Worm (Caenorhabditis elegans) whole organism, midembryonic: ENCODE data around the gene abcf-1.

Source experiments
- T22C8.4 ChIP-seq: fragments of 200-800 bp; sonication (Bioruptor generic); IDR thresholded peaks from 2 replicates; pipeline ENCODE4 v1.3.6; 2022; ENCODE audit warnings: missing genetic modification characterization, missing compliant biosample characterization
- cog-1 ChIP-seq: sonication (generic microtip); optimal IDR thresholded peaks from 2 replicates; lab custom pipeline; 2016; ENCODE audit warnings: missing genetic modification characterization, missing compliant biosample characterization
- flt-1 ChIP-seq: fragments of 200-800 bp; sonication (Bioruptor generic); IDR thresholded peaks from 2 replicates; pipeline ENCODE4 v1.3.6; 2022; ENCODE audit warnings: missing genetic modification characterization, missing compliant biosample characterization
- klf-2 ChIP-seq: fragments of 200-800 bp; sonication (Bioruptor generic); conservative IDR thresholded peaks from 2 replicates; pipeline ENCODE4 v1.3.6; 2022; ENCODE audit warnings: missing genetic modification reagents, missing genetic modification characterization, missing compliant biosample characterization
- med-1 ChIP-seq: sonication (generic microtip); optimal IDR thresholded peaks from 2 replicates; lab custom pipeline; 2017; ENCODE audit warnings: missing genetic modification characterization, mild to moderate bottlenecking, missing compliant biosample characterization, antibody characterized with exemption, missing genetic modification reagents; ENCODE audit not compliant: insufficient read depth
- ref-1 ChIP-seq: fragments of 200-800 bp; sonication (Bioruptor generic); conservative IDR thresholded peaks from 2 replicates; pipeline ENCODE4 v1.3.6; 2022; ENCODE audit warnings: missing genetic modification reagents, missing genetic modification characterization, missing compliant biosample characterization
- tab-1 ChIP-seq: fragments of 200-800 bp; sonication (Bioruptor generic); IDR thresholded peaks from 2 replicates; pipeline ENCODE4 v1.3.6; 2022; ENCODE audit warnings: missing genetic modification characterization, missing compliant biosample characterization
- ztf-23 ChIP-seq: fragments of 200-800 bp; sonication (Bioruptor generic); IDR thresholded peaks from 2 replicates; pipeline ENCODE4 v1.3.6; 2022; ENCODE audit warnings: missing genetic modification reagents, missing genetic modification characterization, missing compliant biosample characterization
- ztf-29 ChIP-seq: fragments of 200-800 bp; sonication (Bioruptor generic); IDR thresholded peaks from 2 replicates; pipeline ENCODE4 v1.3.6; 2022; ENCODE audit warnings: missing genetic modification reagents, missing genetic modification characterization, missing compliant biosample characterization

abcf-1 gene

DNA sequence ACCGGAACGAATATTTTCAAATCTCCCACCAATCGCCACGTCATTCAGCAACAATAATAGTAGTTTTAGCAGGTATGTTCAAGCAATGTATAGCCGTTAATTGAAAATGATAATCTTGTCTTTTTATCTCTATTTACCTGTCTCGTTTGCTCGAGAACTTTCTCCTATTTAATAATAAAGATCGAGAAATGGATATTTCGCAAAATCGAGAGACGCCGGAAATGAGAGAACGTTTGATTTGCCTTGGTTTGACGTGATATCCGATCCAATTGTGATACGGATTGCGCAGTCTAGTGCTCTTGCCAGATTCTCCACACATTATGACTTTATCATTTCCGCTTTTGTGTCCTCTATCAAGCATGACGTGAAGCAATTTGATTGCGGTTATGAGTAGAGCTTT, 10.7 kb upstream of the abcf-1 start:
- TF ChIP-seq tab-1 (GFP tag; lab: Robert Waterston, UW) (no peak), flt-1 (GFP tag; lab: Robert Waterston, UW) (no peak), ref-1 (GFP tag; lab: Robert Waterston, UW) (no peak), T22C8.4 (GFP tag; lab: Robert Waterston, UW) (no peak), ztf-29 (GFP tag; lab: Robert Waterston, UW) (no peak), ztf-23 (GFP tag; lab: Robert Waterston, UW) (no peak), klf-2 (no peak)

ce11 chrV:12773222-12773621, 10.0 kb upstream of the abcf-1 start, which contains the start of gene ZC455.1:
Gene ZC455.1, plus strand, starts transcription at chrV:12773522.
- TF ChIP-seq ztf-29 (GFP tag; lab: Robert Waterston, UW) (no peak), flt-1 (GFP tag; lab: Robert Waterston, UW) (no peak), cog-1 (tag; lab: Kevin White, UChicago) (no peak), ref-1 (GFP tag; lab: Robert Waterston, UW) (no peak), med-1 (GFP tag; lab: Kevin White, UChicago) (no peak), klf-2 (no peak), tab-1 (GFP tag; lab: Robert Waterston, UW) (no peak), T22C8.4 (GFP tag; lab: Robert Waterston, UW) (no peak), ztf-23 (GFP tag; lab: Robert Waterston, UW) (no peak)

DNA sequence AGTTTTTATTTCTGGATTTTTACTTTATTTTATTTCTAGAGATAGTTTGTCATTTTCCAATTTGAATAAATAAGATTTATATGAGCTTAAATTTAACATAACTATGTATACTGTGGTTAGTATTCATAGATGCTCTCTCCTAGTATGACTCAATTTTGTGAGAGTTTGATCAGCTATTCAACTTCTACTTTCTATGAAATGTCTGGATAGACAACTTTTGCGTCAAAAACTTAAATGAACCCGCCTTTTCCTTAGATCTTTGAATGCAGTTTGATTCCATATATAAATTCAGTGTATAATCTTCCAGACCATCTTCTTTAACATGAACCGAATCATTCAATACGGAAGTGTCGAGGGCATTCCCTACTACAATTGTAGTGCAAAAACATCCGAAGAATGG, 5.8 kb upstream of the abcf-1 start, which contains the start of gene srt-43:
TSS of gene srt-43 (plus strand) at position 301 of the 400 bp plus-strand sequence.
- TF ChIP-seq ref-1 (GFP tag; lab: Robert Waterston, UW) (no peak), tab-1 (GFP tag; lab: Robert Waterston, UW) (no peak), klf-2 (no peak), ztf-23 (GFP tag; lab: Robert Waterston, UW) (no peak), flt-1 (GFP tag; lab: Robert Waterston, UW) (no peak), med-1 (GFP tag; lab: Kevin White, UChicago) (no peak), cog-1 (tag; lab: Kevin White, UChicago) (no peak), T22C8.4 (GFP tag; lab: Robert Waterston, UW) (no peak), ztf-29 (GFP tag; lab: Robert Waterston, UW) (no peak)

DNA sequence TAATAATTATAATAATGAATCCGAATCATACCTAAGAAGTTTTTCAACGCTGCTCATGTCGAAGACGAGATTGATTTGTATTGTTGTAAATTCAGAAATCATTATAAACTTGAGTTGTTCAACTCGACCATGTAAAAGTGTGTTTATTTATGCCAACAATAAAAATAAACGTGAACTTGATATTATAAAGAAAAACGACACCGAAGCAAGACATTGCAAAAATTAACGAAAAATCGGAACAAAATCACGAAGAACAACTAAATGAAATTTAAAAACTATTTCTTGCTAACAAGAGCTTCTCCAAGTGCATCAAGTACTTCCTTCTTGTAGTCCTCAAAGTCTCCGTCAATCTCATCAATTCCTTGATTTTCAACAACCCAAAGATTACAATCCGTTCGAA, 2.3 kb downstream of the abcf-1 start, which contains the start of gene F18E2.15:
TSS of gene F18E2.15 (minus strand) at position 101 of the 400 bp plus-strand sequence.
- no peak for TF ChIP-seq ref-1 (GFP tag; lab: Robert Waterston, UW)

DNA sequence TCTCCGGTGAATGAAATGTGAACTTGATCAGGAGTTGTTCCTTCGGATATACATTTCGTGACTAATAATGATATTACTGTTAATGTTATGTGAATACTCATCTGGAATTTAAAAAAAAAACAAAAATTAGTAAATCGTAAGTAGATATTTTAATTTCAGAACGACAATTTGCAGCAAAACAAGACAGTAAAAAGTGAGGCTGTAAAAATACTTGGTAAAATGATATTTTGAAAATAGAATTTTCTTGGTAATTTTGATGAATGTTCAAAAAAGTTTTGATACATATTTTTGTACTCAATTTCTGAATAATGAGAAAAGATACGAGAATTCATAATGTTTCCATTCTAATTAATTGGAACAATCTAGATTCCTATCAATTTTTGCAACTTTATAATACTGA, 3.5 kb downstream of the abcf-1 start, which contains the start of gene papl-1:
TSS of gene papl-1 (minus strand) at position 101 of the 400 bp plus-strand sequence.
- TF ChIP-seq flt-1 (GFP tag; lab: Robert Waterston, UW) (no peak), ref-1 (GFP tag; lab: Robert Waterston, UW) (no peak), klf-2 (no peak), ztf-29 (GFP tag; lab: Robert Waterston, UW) (no peak), med-1 (GFP tag; lab: Kevin White, UChicago) (no peak), cog-1 (tag; lab: Kevin White, UChicago) (no peak), tab-1 (GFP tag; lab: Robert Waterston, UW) (no peak), T22C8.4 (GFP tag; lab: Robert Waterston, UW) (no peak), ztf-23 (GFP tag; lab: Robert Waterston, UW) (no peak)

DNA sequence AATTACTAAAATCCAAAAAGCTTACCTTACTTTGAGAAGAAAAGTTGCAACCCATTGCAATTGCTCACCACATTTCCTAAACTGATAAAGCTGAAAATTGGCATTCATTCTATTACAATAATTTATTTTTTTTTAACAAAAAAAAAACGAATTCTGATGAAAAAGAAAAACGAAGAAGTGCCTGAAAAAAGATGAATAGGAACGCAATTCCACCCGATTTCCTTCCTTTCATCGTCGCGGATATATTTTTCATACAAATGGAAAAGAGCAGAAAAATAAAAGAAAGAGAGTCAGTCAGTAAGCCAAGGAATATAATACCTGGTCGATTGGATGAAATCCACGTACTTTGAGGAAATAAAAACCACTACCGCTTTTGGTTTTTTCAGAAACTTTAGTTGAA, 8.3 kb downstream of the abcf-1 start, which contains the start of gene gpa-13:
TSS of gene gpa-13 (minus strand) at position 101 of the 400 bp plus-strand sequence.
- TF ChIP-seq ref-1 (GFP tag; lab: Robert Waterston, UW) (no peak), klf-2 (no peak), T22C8.4 (GFP tag; lab: Robert Waterston, UW) (no peak), ztf-29 (GFP tag; lab: Robert Waterston, UW) (no peak), cog-1 (tag; lab: Kevin White, UChicago) (no peak), flt-1 (GFP tag; lab: Robert Waterston, UW) (no peak)

- TF ChIP-seq flt-1 (GFP tag; lab: Robert Waterston, UW) (no peak), ztf-23 (GFP tag; lab: Robert Waterston, UW) (no peak), tab-1 (GFP tag; lab: Robert Waterston, UW) (no peak), ref-1 (GFP tag; lab: Robert Waterston, UW) (no peak), med-1 (GFP tag; lab: Kevin White, UChicago) (no peak), T22C8.4 (GFP tag; lab: Robert Waterston, UW) (no peak), cog-1 (tag; lab: Kevin White, UChicago) (no peak), ztf-29 (GFP tag; lab: Robert Waterston, UW) (no peak), klf-2 (no peak)
These were observed 10.8 kb downstream of the abcf-1 start, which contains the start of gene C15C8.8 for ce11 chrV:12752407-12752806. Gene C15C8.8, minus strand, starts transcription at chrV:12752507.

- TF ChIP-seq flt-1 (GFP tag; lab: Robert Waterston, UW) (no peak), cog-1 (tag; lab: Kevin White, UChicago) (no peak), med-1 (GFP tag; lab: Kevin White, UChicago) (no peak), ztf-29 (GFP tag; lab: Robert Waterston, UW) (no peak), T22C8.4 (GFP tag; lab: Robert Waterston, UW) (no peak), ztf-23 (GFP tag; lab: Robert Waterston, UW) (no peak)
These were observed 11.6 kb downstream of the abcf-1 start, which contains the start of gene C15C8.6 for ce11 chrV:12751495-12752050. Gene C15C8.6, minus strand, starts transcription at chrV:12751545.

DNA sequence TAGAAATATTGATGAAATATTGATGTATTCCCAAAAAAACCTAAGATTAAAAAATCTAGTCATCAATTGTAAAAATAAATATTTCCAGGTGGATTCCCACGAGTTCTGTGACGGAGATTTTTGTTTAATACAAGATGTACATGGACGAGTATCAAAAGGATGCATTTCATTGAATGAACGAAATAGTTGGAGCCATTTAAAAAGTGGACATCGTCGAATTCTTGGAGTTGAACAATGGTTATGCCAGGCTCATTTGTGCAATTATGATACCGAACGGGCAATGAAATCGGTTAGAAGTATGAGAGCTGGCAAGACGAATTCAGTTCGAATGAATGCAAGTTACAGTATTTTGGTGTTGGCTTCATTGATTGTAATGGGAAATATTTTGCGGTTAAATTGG, 13.6 kb downstream of the abcf-1 start:
- TF ChIP-seq tab-1 (GFP tag; lab: Robert Waterston, UW) (no peak), med-1 (GFP tag; lab: Kevin White, UChicago) (no peak), flt-1 (GFP tag; lab: Robert Waterston, UW) (no peak), cog-1 (tag; lab: Kevin White, UChicago) (no peak), ref-1 (GFP tag; lab: Robert Waterston, UW) (no peak), ztf-29 (GFP tag; lab: Robert Waterston, UW) (no peak), T22C8.4 (GFP tag; lab: Robert Waterston, UW) (no peak), ztf-23 (GFP tag; lab: Robert Waterston, UW) (no peak), klf-2 (no peak)
